Worm (Caenorhabditis elegans) whole organism, L4 larva: ENCODE measurements around the gene ceh-28.

Experiments used
- dve-1 ChIP-seq: sonication (generic microtip); optimal IDR thresholded peaks from 2 replicates; lab custom pipeline; 2017; ENCODE audit warnings: antibody characterized with exemption, mild to moderate bottlenecking, missing genetic modification characterization, missing compliant biosample characterization; ENCODE audit not compliant: insufficient read depth
- egl-27 ChIP-seq: sonication (generic microtip); optimal IDR thresholded peaks from 3 replicates; lab custom pipeline; 2017; ENCODE audit warnings: missing biosample characterization, missing genetic modification reagents, missing genetic modification characterization
- fkh-10 ChIP-seq: fragments of 150-350 bp; optimal IDR thresholded peaks from 2 replicates; lab custom pipeline; 2014; ENCODE audit warnings: missing biosample characterization, missing genetic modification reagents, missing genetic modification characterization
- lim-7 ChIP-seq: fragments of 200-800 bp; sonication (Bioruptor generic); IDR thresholded peaks from 2 replicates; pipeline ENCODE4 v1.3.6; 2022; ENCODE audit warnings: missing genetic modification characterization, missing compliant biosample characterization
- lin-39 ChIP-seq: fragments of 150-350 bp; optimal IDR thresholded peaks from 2 replicates; lab custom pipeline; 2014; ENCODE audit warnings: missing biosample characterization, missing genetic modification reagents, missing genetic modification characterization
- nhr-10 ChIP-seq: fragments of 150-350 bp; optimal IDR thresholded peaks from 2 replicates; lab custom pipeline; 2014; ENCODE audit warnings: missing biosample characterization, missing genetic modification characterization
- zag-1 ChIP-seq: fragments of 150-350 bp; optimal IDR thresholded peaks from 2 replicates; lab custom pipeline; 2014; ENCODE audit warnings: missing biosample characterization, missing genetic modification characterization

- TF ChIP-seq fkh-10 (GFP tag; lab: Kevin White, UChicago) (no peak), zag-1 (no peak), egl-27 (tag; lab: Kevin White, UChicago) (no peak), lim-7 (GFP tag; lab: Robert Waterston, UW) (no peak), dve-1 (tag; lab: Kevin White, UChicago) (no peak), lin-39 (tag; lab: Kevin White, UChicago) (no peak), nhr-10 (tag; lab: Kevin White, UChicago) (no peak)
These were observed 38.2 kb downstream of the ceh-28 start for ce11 chrX:13112664-13113063.
